Worm (Caenorhabditis elegans) whole organism, L3 larva: Measurements from ENCODE around the gene deg-3.
"Not testable (repeated sequence)": the region's sequence is repeated elsewhere in the genome, so short reads cannot be mapped to it uniquely, and the experiment has no call there.

Experiments
- R02D3.7 ChIP-seq: fragments of 150-350 bp; optimal IDR thresholded peaks from 2 replicates; lab custom pipeline; 2014; ENCODE audit warnings: missing biosample characterization, missing genetic modification characterization
- ceh-82 ChIP-seq: fragments of 150-350 bp; optimal IDR thresholded peaks from 2 replicates; lab custom pipeline; 2014; ENCODE audit warnings: missing biosample characterization, missing genetic modification characterization
- daf-12 ChIP-seq: fragments of 150-350 bp; optimal IDR thresholded peaks from 2 replicates; lab custom pipeline; 2014; ENCODE audit warnings: missing biosample characterization, missing genetic modification reagents, missing genetic modification characterization
- egl-27 ChIP-seq: sonication (generic microtip); optimal IDR thresholded peaks from 4 replicates; lab custom pipeline; 2017; ENCODE audit warnings: missing biosample characterization, missing genetic modification reagents, missing genetic modification characterization
- elt-1 ChIP-seq: fragments of 150-350 bp; optimal IDR thresholded peaks from 2 replicates; lab custom pipeline; 2014; ENCODE audit warnings: missing biosample characterization, missing genetic modification characterization
- elt-2 ChIP-seq: sonication (generic microtip); optimal IDR thresholded peaks from 2 replicates; lab custom pipeline; 2016; ENCODE audit warnings: missing genetic modification reagents, mild to moderate bottlenecking, missing genetic modification characterization, missing compliant biosample characterization
- elt-3 ChIP-seq, 3 experiments: fragments of 150-350 bp in 1 of 3; sonication (generic microtip) in 2 of 3; optimal IDR thresholded peaks; 2 replicates in 2 of 3; 4 replicates in 1 of 3; lab custom pipeline; 2014 to 2017; ENCODE audit warnings: missing biosample characterization in 3 of 3, missing genetic modification characterization in 3 of 3
- fkh-10 ChIP-seq: sonication (generic microtip); optimal IDR thresholded peaks from 2 replicates; lab custom pipeline; 2017; ENCODE audit warnings: missing biosample characterization, missing genetic modification reagents, missing genetic modification characterization
- fkh-2 ChIP-seq: fragments of 150-350 bp; optimal IDR thresholded peaks from 2 replicates; lab custom pipeline; 2014; ENCODE audit warnings: missing biosample characterization, missing genetic modification reagents, missing genetic modification characterization
- hmg-11 ChIP-seq: sonication (generic microtip); optimal IDR thresholded peaks from 2 replicates; lab custom pipeline; 2016; ENCODE audit warnings: missing genetic modification characterization, missing compliant biosample characterization
- lin-15B ChIP-seq: fragments of 150-350 bp; optimal IDR thresholded peaks from 2 replicates; lab custom pipeline; 2014; ENCODE audit warnings: missing biosample characterization, missing genetic modification characterization
- lsy-12 ChIP-seq: sonication (generic microtip); optimal IDR thresholded peaks from 2 replicates; lab custom pipeline; 2016; ENCODE audit warnings: mild to moderate bottlenecking, missing genetic modification characterization, missing compliant biosample characterization
- mml-1 ChIP-seq: fragments of 150-350 bp; sonication (generic microtip); optimal IDR thresholded peaks from 3 replicates; lab custom pipeline; 2014; ENCODE audit warnings: missing biosample characterization, missing genetic modification characterization
- nfya-1 ChIP-seq: sonication (generic microtip); optimal IDR thresholded peaks from 2 replicates; lab custom pipeline; 2017; ENCODE audit warnings: missing genetic modification characterization, mild to moderate bottlenecking, missing compliant biosample characterization, antibody characterized with exemption, moderate library complexity; ENCODE audit not compliant: insufficient read depth
- nhr-11 ChIP-seq: fragments of 150-350 bp; optimal IDR thresholded peaks from 2 replicates; lab custom pipeline; 2014; ENCODE audit warnings: missing biosample characterization, missing genetic modification characterization
- nhr-23 ChIP-seq: fragments of 150-350 bp; optimal IDR thresholded peaks from 2 replicates; lab custom pipeline; 2014; ENCODE audit warnings: missing biosample characterization, missing genetic modification reagents, missing genetic modification characterization
- nhr-237 ChIP-seq: fragments of 150-350 bp; optimal IDR thresholded peaks from 2 replicates; lab custom pipeline; 2014; ENCODE audit warnings: missing biosample characterization, missing genetic modification characterization
- nhr-25 ChIP-seq: sonication (generic microtip); optimal IDR thresholded peaks from 2 replicates; lab custom pipeline; 2017; ENCODE audit warnings: missing biosample characterization, missing genetic modification characterization
- nhr-28 ChIP-seq: fragments of 150-350 bp; optimal IDR thresholded peaks from 2 replicates; lab custom pipeline; 2014; ENCODE audit warnings: missing biosample characterization, missing genetic modification characterization
- nhr-67 ChIP-seq: fragments of 150-350 bp; optimal IDR thresholded peaks from 2 replicates; lab custom pipeline; 2014; ENCODE audit warnings: missing biosample characterization, missing genetic modification characterization
- nhr-76 ChIP-seq: fragments of 150-350 bp; sonication (generic microtip); optimal IDR thresholded peaks from 5 replicates; lab custom pipeline; 2014; ENCODE audit warnings: missing biosample characterization, missing genetic modification characterization
- pqm-1 ChIP-seq: fragments of 150-350 bp; optimal IDR thresholded peaks from 2 replicates; lab custom pipeline; 2017; ENCODE audit warnings: missing biosample characterization, missing genetic modification characterization, inconsistent platforms
- skn-1 ChIP-seq: fragments of 150-350 bp; optimal IDR thresholded peaks from 2 replicates; lab custom pipeline; 2014; ENCODE audit warnings: missing biosample characterization, missing genetic modification characterization
- snpc-4 ChIP-seq: fragments of 150-350 bp; optimal IDR thresholded peaks from 2 replicates; lab custom pipeline; 2014; ENCODE audit warnings: missing biosample characterization, missing genetic modification characterization
- unc-39 ChIP-seq: sonication (generic microtip); optimal IDR thresholded peaks from 4 replicates; lab custom pipeline; 2017; ENCODE audit warnings: missing biosample characterization, missing genetic modification characterization
- unc-62 ChIP-seq: fragments of 150-350 bp; sonication (generic microtip); optimal IDR thresholded peaks from 4 replicates; lab custom pipeline; 2014; ENCODE audit warnings: missing biosample characterization, missing genetic modification reagents, missing genetic modification characterization
- zag-1 ChIP-seq: fragments of 150-350 bp; optimal IDR thresholded peaks from 2 replicates; lab custom pipeline; 2014; ENCODE audit warnings: missing biosample characterization, missing genetic modification characterization
- ztf-11 ChIP-seq: fragments of 150-350 bp; optimal IDR thresholded peaks from 2 replicates; lab custom pipeline; 2014; ENCODE audit warnings: missing biosample characterization, missing genetic modification characterization

The deg-3 gene

ce11 chrV:11396134-11396533, 18.8 kb downstream of the deg-3 start, which contains the start of gene nas-18:
nas-18 (plus strand) TSS chrV:11396434.
- not testable (repeated sequence) for TF ChIP-seq egl-27, fkh-2, R02D3.7

- not testable (repeated sequence) for TF ChIP-seq egl-27; nhr-28 (tag; lab: Kevin White, UChicago); snpc-4
Measured at ce11 chrV:11395024-11395423, 19.9 kb downstream of the deg-3 start, which contains the start of gene K03B8.4. K03B8.4 (minus strand) TSS chrV:11395124.

- TF ChIP-seq unc-39 = no peak
- TF ChIP-seq nhr-67 (tag; lab: Kevin White, UChicago) = no peak
- no peak for TF ChIP-seq elt-1 (tag; lab: Kevin White, UChicago)
- TF ChIP-seq unc-62 (GFP tag; lab: Kevin White, UChicago) = no peak
- TF ChIP-seq nhr-28 (tag; lab: Kevin White, UChicago) = no peak
- no peak for TF ChIP-seq mml-1
- TF ChIP-seq zag-1 (tag; lab: Kevin White, UChicago) = no peak
- TF ChIP-seq, all 47 proteins: peak for 0
Measured at ce11 chrV:11392020-11392419, 22.9 kb downstream of the deg-3 start, which contains the start of gene nas-16. nas-16 (plus strand) TSS chrV:11392320.

ce11 chrV:11390394-11390793, 24.6 kb downstream of the deg-3 start, which contains the start of the genes K03B8.11 and K03B8.14:
K03B8.11 (minus strand) TSS chrV:11390494.
K03B8.14 (plus strand) TSS chrV:11390503.
- TF ChIP-seq lsy-12 (tag; lab: Kevin White, UChicago) (no peak), elt-2 (no peak), nhr-11 (no peak), unc-39 (no peak), ztf-11 (no peak), nfya-1 (tag; lab: Kevin White, UChicago) (no peak), nhr-237 (tag; lab: Kevin White, UChicago) (no peak), nhr-23 (no peak), fkh-2 (no peak), snpc-4 (no peak)

ce11 chrV:11389776-11390175, 25.2 kb downstream of the deg-3 start, which contains the start of gene col-155:
col-155 (minus strand) TSS chrV:11389876.
- no peak for TF ChIP-seq elt-3 (tag; optimal IDR thresholded peaks at IDR 0.05; lab: Kevin White, UChicago)
- TF ChIP-seq skn-1 (tag; lab: Kevin White, UChicago) = no peak
- no peak for TF ChIP-seq nhr-28 (tag; lab: Kevin White, UChicago)
- TF ChIP-seq nhr-23 = no peak
- TF ChIP-seq elt-2 = no peak
- no peak for TF ChIP-seq hmg-11 (tag; lab: Kevin White, UChicago)
- no peak for TF ChIP-seq nhr-76 (tag; lab: Kevin White, UChicago)
- no peak for TF ChIP-seq daf-12 (tag; lab: Kevin White, UChicago)

- TF ChIP-seq nhr-23 (no peak), elt-2 (no peak), ceh-82 (tag; lab: Kevin White, UChicago) (no peak), fkh-10 (no peak), lin-15B (tag; lab: Kevin White, UChicago) (no peak), nhr-28 (tag; lab: Kevin White, UChicago) (no peak), snpc-4 (no peak), hmg-11 (tag; lab: Kevin White, UChicago) (no peak), daf-12 (tag; lab: Kevin White, UChicago) (no peak), pqm-1 (tag; lab: Kevin White, UChicago) (no peak)
- TF ChIP-seq, all 47 proteins: peak for 0
Measured at ce11 chrV:11386428-11386827, 28.5 kb downstream of the deg-3 start, which contains the start of gene F55C10.4. F55C10.4 (plus strand) TSS chrV:11386728.

- TF ChIP-seq nhr-25 (tag; lab: Kevin White, UChicago) (peak; percentile 6), nhr-76 (tag; lab: Kevin White, UChicago) (no peak)
Measured at ce11 chrV:11385060-11385459, 29.9 kb downstream of the deg-3 start, which contains the start of gene col-154. col-154 (plus strand) TSS chrV:11385360.
